Fruit fly (Drosophila melanogaster) whole organism, embryonic: ENCODE results near the gene CG6432.

Experiments
- Bdp1 ChIP-seq: fragments of 200-800 bp; sonication (Bioruptor generic); optimal IDR thresholded peaks from 3 replicates; lab custom pipeline; 2016; ENCODE audit warnings: missing biosample characterization, missing genetic modification characterization
- Bgb ChIP-seq: fragments of 200-800 bp; sonication (Bioruptor generic); IDR thresholded peaks from 2 replicates; pipeline ENCODE4 v1.3.6; 2022; ENCODE audit warnings: missing biosample characterization, missing genetic modification characterization; ENCODE audit not compliant: partially characterized antibody
- BtbVII ChIP-seq: fragments of 200-800 bp; sonication (Bioruptor generic); optimal IDR thresholded peaks from 3 replicates; lab custom pipeline; 2017; ENCODE audit warnings: missing biosample characterization, mild to moderate bottlenecking, missing genetic modification characterization
- CG10654 ChIP-seq: fragments of 200-800 bp; sonication (Bioruptor generic); optimal IDR thresholded peaks from 2 replicates; lab custom pipeline; 2016; ENCODE audit warnings: missing biosample characterization, missing genetic modification characterization
- CG10959 ChIP-seq: fragments of 200-800 bp; sonication (Bioruptor generic); IDR thresholded peaks from 2 replicates; pipeline ENCODE4 v1.3.6; 2022; ENCODE audit warnings: missing biosample characterization, missing genetic modification characterization
- CG11085 ChIP-seq: fragments of 200-800 bp; sonication (Bioruptor generic); IDR thresholded peaks from 2 replicates; pipeline ENCODE4 v1.3.6; 2022; ENCODE audit warnings: missing biosample characterization, missing genetic modification characterization
- CG11723 ChIP-seq: fragments of 200-800 bp; sonication (Bioruptor generic); optimal IDR thresholded peaks from 2 replicates; lab custom pipeline; 2017; ENCODE audit warnings: missing biosample characterization, mild to moderate bottlenecking, missing genetic modification characterization
- CG14050 ChIP-seq: fragments of 200-800 bp; sonication (Bioruptor generic); IDR thresholded peaks from 3 replicates; pipeline ENCODE4 v1.3.6; 2022; ENCODE audit warnings: missing biosample characterization, missing genetic modification characterization
- CG16779 ChIP-seq: fragments of 200-800 bp; sonication (Bioruptor generic); IDR thresholded peaks from 2 replicates; pipeline ENCODE4 v1.3.6; 2022; ENCODE audit warnings: missing biosample characterization, missing genetic modification characterization
- CG16815 ChIP-seq: fragments of 200-800 bp; sonication (Bioruptor generic); optimal IDR thresholded peaks from 3 replicates; lab custom pipeline; 2017; ENCODE audit warnings: missing biosample characterization, mild to moderate bottlenecking, missing genetic modification characterization
- CG17912 ChIP-seq: fragments of 200-800 bp; sonication (Bioruptor generic); optimal IDR thresholded peaks from 2 replicates; lab custom pipeline; 2018; ENCODE audit warnings: missing biosample characterization, mild to moderate bottlenecking, missing genetic modification characterization
- CG18262 ChIP-seq: fragments of 200-800 bp; optimal IDR thresholded peaks from 3 replicates; lab custom pipeline; 2019; ENCODE audit warnings: missing biosample characterization, mild to moderate bottlenecking, missing genetic modification characterization, moderate library complexity
- CG32767 ChIP-seq: fragments of 200-800 bp; sonication (Bioruptor generic); IDR thresholded peaks from 2 replicates; pipeline ENCODE4 v1.3.6; 2022; ENCODE audit warnings: missing biosample characterization, missing genetic modification characterization
- CG34224 ChIP-seq: fragments of 200-800 bp; sonication (Bioruptor generic); IDR thresholded peaks from 3 replicates; pipeline ENCODE4 v1.3.6; 2022; ENCODE audit warnings: missing biosample characterization, missing genetic modification characterization; ENCODE audit not compliant: partially characterized antibody
- CG4360 ChIP-seq: fragments of 200-800 bp; sonication (Bioruptor generic); IDR thresholded peaks from 2 replicates; pipeline ENCODE4 v1.3.6; 2022; ENCODE audit warnings: missing biosample characterization, missing genetic modification characterization
- CG4820 ChIP-seq: fragments of 200-800 bp; sonication (Bioruptor generic); optimal IDR thresholded peaks from 3 replicates; lab custom pipeline; 2016; ENCODE audit warnings: missing biosample characterization, missing genetic modification characterization
- CG6791 ChIP-seq: fragments of 200-800 bp; sonication (Bioruptor generic); IDR thresholded peaks from 3 replicates; pipeline ENCODE4 v1.3.6; 2022; ENCODE audit warnings: missing biosample characterization, missing genetic modification characterization; ENCODE audit not compliant: partially characterized antibody
- CG7928 ChIP-seq: fragments of 200-800 bp; sonication (Bioruptor generic); optimal IDR thresholded peaks from 2 replicates; lab custom pipeline; 2017; ENCODE audit warnings: missing biosample characterization, mild to moderate bottlenecking, missing genetic modification characterization
- CG8765 ChIP-seq: fragments of 200-800 bp; sonication (Bioruptor generic); IDR thresholded peaks from 2 replicates; pipeline ENCODE4 v1.3.6; 2022; ENCODE audit warnings: missing biosample characterization, missing genetic modification characterization
- CTCF ChIP-seq: fragments of 200-800 bp; sonication (Bioruptor generic); optimal IDR thresholded peaks from 2 replicates; lab custom pipeline; 2017; ENCODE audit warnings: missing biosample characterization, mild to moderate bottlenecking, missing genetic modification characterization, moderate library complexity
- CrebB ChIP-seq: fragments of 200-800 bp; sonication (Bioruptor generic); optimal IDR thresholded peaks from 3 replicates; lab custom pipeline; 2018; ENCODE audit warnings: missing biosample characterization, mild to moderate bottlenecking, missing genetic modification characterization
- Dip3 ChIP-seq: fragments of 200-800 bp; sonication (Bioruptor generic); optimal IDR thresholded peaks from 3 replicates; lab custom pipeline; 2016; ENCODE audit warnings: missing biosample characterization, missing genetic modification characterization
- ERR ChIP-seq: fragments of 200-800 bp; sonication (Bioruptor generic); optimal IDR thresholded peaks from 2 replicates; lab custom pipeline; 2016; ENCODE audit warnings: missing biosample characterization, missing genetic modification characterization
- GATAe ChIP-seq: fragments of 200-800 bp; sonication (Bioruptor generic); conservative IDR thresholded peaks from 2 replicates; pipeline ENCODE4 v1.3.6; 2022; ENCODE audit warnings: missing biosample characterization, missing genetic modification characterization
- HmgZ ChIP-seq: fragments of 200-800 bp; sonication (Bioruptor generic); optimal IDR thresholded peaks from 2 replicates; lab custom pipeline; 2018; ENCODE audit warnings: missing biosample characterization, mild to moderate bottlenecking, missing genetic modification characterization
- Mrtf ChIP-seq: fragments of 200-800 bp; sonication (Bioruptor generic); IDR thresholded peaks from 3 replicates; pipeline ENCODE4 v1.3.6; 2022; ENCODE audit warnings: missing biosample characterization, missing genetic modification characterization
- Myb ChIP-seq: fragments of 200-800 bp; sonication (Bioruptor generic); optimal IDR thresholded peaks from 2 replicates; lab custom pipeline; 2016; ENCODE audit warnings: missing biosample characterization, missing genetic modification characterization
- NC2α ChIP-seq: fragments of 200-800 bp; sonication (Bioruptor generic); optimal IDR thresholded peaks from 2 replicates; lab custom pipeline; 2016; ENCODE audit warnings: missing biosample characterization, missing genetic modification characterization
- Nf-YC ChIP-seq: fragments of 200-800 bp; optimal IDR thresholded peaks from 3 replicates; lab custom pipeline; 2019; ENCODE audit warnings: missing biosample characterization, mild to moderate bottlenecking, missing genetic modification characterization, moderate library complexity
- Sox100B ChIP-seq: fragments of 200-800 bp; sonication (Bioruptor generic); optimal IDR thresholded peaks from 3 replicates; lab custom pipeline; 2018; ENCODE audit warnings: missing biosample characterization, mild to moderate bottlenecking, missing genetic modification characterization
- Ssrp ChIP-seq: fragments of 200-800 bp; sonication (Bioruptor generic); optimal IDR thresholded peaks from 2 replicates; lab custom pipeline; 2018; ENCODE audit warnings: missing biosample characterization, mild to moderate bottlenecking, missing genetic modification characterization, moderate library complexity
- Vsx1 ChIP-seq: fragments of 200-800 bp; sonication (Bioruptor generic); optimal IDR thresholded peaks from 2 replicates; lab custom pipeline; 2017; ENCODE audit warnings: missing biosample characterization, mild to moderate bottlenecking, missing genetic modification characterization, missing genetic modification reagents
- YL-1 ChIP-seq: fragments of 200-800 bp; sonication (Bioruptor generic); optimal IDR thresholded peaks from 3 replicates; lab custom pipeline; 2017; ENCODE audit warnings: missing biosample characterization, mild to moderate bottlenecking, missing genetic modification characterization
- bigmax ChIP-seq: fragments of 200-800 bp; sonication (Bioruptor generic); optimal IDR thresholded peaks from 2 replicates; lab custom pipeline; 2018; ENCODE audit warnings: missing biosample characterization, mild to moderate bottlenecking, missing genetic modification characterization
- chif ChIP-seq, 2 experiments: fragments of 200-800 bp; sonication (Bioruptor generic); optimal IDR thresholded peaks; 3 replicates each; lab custom pipeline; 2016; ENCODE audit warnings: missing biosample characterization in 2 of 2, missing genetic modification characterization in 2 of 2
- corto ChIP-seq: fragments of 200-800 bp; sonication (Bioruptor generic); optimal IDR thresholded peaks from 2 replicates; lab custom pipeline; 2016; ENCODE audit warnings: missing biosample characterization, mild to moderate bottlenecking, missing genetic modification characterization, moderate library complexity
- da ChIP-seq: fragments of 200-800 bp; sonication (Bioruptor generic); optimal IDR thresholded peaks from 2 replicates; lab custom pipeline; 2016; ENCODE audit warnings: missing biosample characterization, missing genetic modification characterization
- danr ChIP-seq: fragments of 200-800 bp; sonication (Bioruptor generic); IDR thresholded peaks from 2 replicates; pipeline ENCODE4 v1.3.6; 2022; ENCODE audit warnings: missing biosample characterization, missing genetic modification characterization
- ewg ChIP-seq: fragments of 200-800 bp; sonication (Bioruptor generic); optimal IDR thresholded peaks from 3 replicates; lab custom pipeline; 2017; ENCODE audit warnings: mild to moderate bottlenecking, missing biosample characterization, missing genetic modification reagents, missing genetic modification characterization
- gem ChIP-seq: fragments of 200-800 bp; sonication (Bioruptor generic); optimal IDR thresholded peaks from 2 replicates; lab custom pipeline; 2019; ENCODE audit warnings: missing biosample characterization, mild to moderate bottlenecking, missing genetic modification characterization, moderate library complexity
- kah ChIP-seq: fragments of 200-800 bp; sonication (Bioruptor generic); optimal IDR thresholded peaks from 2 replicates; lab custom pipeline; 2018; ENCODE audit warnings: missing biosample characterization, mild to moderate bottlenecking, missing genetic modification characterization
- kni ChIP-seq: fragments of 200-800 bp; sonication (Bioruptor generic); optimal IDR thresholded peaks from 3 replicates; lab custom pipeline; 2017; ENCODE audit warnings: mild to moderate bottlenecking, missing biosample characterization, missing genetic modification reagents, missing genetic modification characterization
- maf-S ChIP-seq: fragments of 200-800 bp; sonication (Bioruptor generic); optimal IDR thresholded peaks from 2 replicates; lab custom pipeline; 2016; ENCODE audit warnings: missing biosample characterization, missing genetic modification characterization
- peb ChIP-seq: fragments of 200-800 bp; sonication (Bioruptor generic); IDR thresholded peaks from 2 replicates; pipeline ENCODE4 v1.3.6; 2022; ENCODE audit warnings: missing biosample characterization, missing genetic modification characterization
- pho ChIP-seq: fragments of 200-800 bp; sonication (Bioruptor generic); optimal IDR thresholded peaks from 2 replicates; lab custom pipeline; 2016; ENCODE audit warnings: missing biosample characterization, missing genetic modification characterization
- pros ChIP-seq: fragments of 200-800 bp; sonication (Bioruptor generic); optimal IDR thresholded peaks from 3 replicates; lab custom pipeline; 2019; ENCODE audit warnings: missing biosample characterization, mild to moderate bottlenecking, missing genetic modification characterization, moderate library complexity
- sc ChIP-seq, 3 experiments: fragments of >200 bp in 2 of 3; fragments of 200-800 bp in 1 of 3; sonication (Bioruptor generic) in 1 of 3; optimal IDR thresholded peaks; 2 replicates in 2 of 3; 3 replicates in 1 of 3; lab custom pipeline; 2017; ENCODE audit warnings: mild to moderate bottlenecking in 1 of 3, missing biosample characterization in 1 of 3, missing genetic modification characterization in 1 of 3, missing genetic modification reagents in 1 of 3
- tx ChIP-seq: fragments of 200-800 bp; sonication (Bioruptor generic); optimal IDR thresholded peaks from 2 replicates; lab custom pipeline; 2016; ENCODE audit warnings: missing biosample characterization, missing genetic modification characterization
- wdn ChIP-seq: fragments of 200-800 bp; sonication (Bioruptor generic); IDR thresholded peaks from 2 replicates; pipeline ENCODE4 v1.3.6; 2022; ENCODE audit warnings: missing biosample characterization, missing genetic modification characterization

The CG6432 gene

DNA sequence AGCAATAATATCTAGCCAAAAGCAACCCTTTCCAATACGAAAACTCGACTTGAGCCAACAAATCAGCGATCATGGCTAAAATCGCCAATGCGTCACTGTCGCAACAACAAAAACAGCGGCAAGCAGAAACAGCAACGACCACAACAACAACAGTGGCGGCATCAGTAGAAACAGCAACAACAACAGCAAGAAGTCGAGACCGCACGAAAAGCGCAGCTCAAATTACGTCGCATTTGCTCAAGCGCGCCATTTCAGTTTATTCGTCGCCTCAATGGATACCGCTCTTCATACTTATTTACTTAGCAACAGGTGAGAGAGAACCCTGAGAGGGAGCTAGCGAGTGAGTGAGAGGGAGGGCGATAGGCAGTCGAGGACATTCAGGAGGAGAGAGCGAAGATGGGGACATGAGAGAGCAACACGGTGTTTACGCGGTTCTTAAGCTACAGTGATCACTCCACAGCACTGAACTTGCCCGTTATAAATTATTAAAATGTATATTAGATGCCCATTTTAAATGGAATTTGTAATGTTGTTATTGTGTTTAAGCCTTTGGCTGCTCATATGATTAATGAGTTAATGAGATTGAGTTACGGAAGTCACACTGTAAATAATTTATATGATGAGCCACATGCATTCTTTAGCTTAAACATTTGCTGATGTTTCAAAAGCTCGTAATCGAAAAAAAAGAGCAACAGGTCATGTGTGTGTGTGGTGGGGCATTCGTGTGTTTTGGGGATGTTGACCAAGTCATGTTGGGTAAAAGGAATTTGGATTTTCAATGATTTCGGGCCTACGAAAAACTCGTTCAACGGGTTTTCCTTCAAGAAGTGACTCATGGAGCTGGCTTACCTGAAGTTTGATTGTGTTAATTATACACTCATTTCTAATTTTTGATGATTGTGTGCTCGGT lies 40.9 kb upstream of the CG6432 start (continued):
- no peak for TF ChIP-seq CG10654 (GFP tag; lab: Kevin White, UChicago)
- TF ChIP-seq CG17912 (GFP tag; lab: Kevin White, UChicago) = no peak
- TF ChIP-seq Bgb (GFP tag; lab: Robert Waterston, UW) = no peak
- peak; percentile 82 for TF ChIP-seq wdn
- peak; percentile 37; the same call in 1 of the 2 replicates for TF ChIP-seq peb (GFP tag; lab: Robert Waterston, UW)
- peak; percentile 65 for TF ChIP-seq CrebB
- peak; percentile 78 for TF ChIP-seq CG16815 (GFP tag; lab: Kevin White, UChicago)
- peak; percentile 30 for TF ChIP-seq Myb (GFP tag; lab: Kevin White, UChicago)
- TF ChIP-seq Ssrp (tag; lab: Kevin White, UChicago) = peak; percentile 71
- TF ChIP-seq Mrtf = peak; percentile 79
- TF ChIP-seq CG14050 (GFP tag; lab: Robert Waterston, UW) = peak; percentile 67
- peak; percentile 69 for TF ChIP-seq BtbVII (GFP tag; lab: Kevin White, UChicago)
- peak; percentile 80 for TF ChIP-seq Dip3 (GFP tag; lab: Kevin White, UChicago)
- TF ChIP-seq tx = peak; percentile 42
- TF ChIP-seq ERR (GFP tag; lab: Kevin White, UChicago) = peak; percentile 49
- peak; percentile 72 for TF ChIP-seq CG32767 (GFP tag; lab: Robert Waterston, UW)
- peak; percentile 49 for TF ChIP-seq Sox100B (GFP tag; lab: Kevin White, UChicago)
- peak; percentile 52 for TF ChIP-seq ewg (GFP tag; lab: Kevin White, UChicago)
- TF ChIP-seq pros = no peak
- TF ChIP-seq kah (GFP tag; lab: Kevin White, UChicago) = peak; percentile 44
- TF ChIP-seq maf-S = peak; percentile 74
- peak; percentile 52 for TF ChIP-seq Bdp1
- TF ChIP-seq CG11723 (GFP tag; lab: Kevin White, UChicago) = peak; percentile 58
- TF ChIP-seq CG6791 (GFP tag; lab: Robert Waterston, UW) = no peak
- TF ChIP-seq CG34224 (GFP tag; lab: Robert Waterston, UW) = no peak
- TF ChIP-seq CG4360 (GFP tag; lab: Robert Waterston, UW) = peak; percentile 94
- TF ChIP-seq gem (tag; lab: Kevin White, UChicago) = peak; percentile 87
- peak; percentile 30 to 82 for TF ChIP-seq chif (GFP tag; optimal IDR thresholded peaks at IDR 0.05; lab: Kevin White, UChicago)
- peak; percentile 70 for TF ChIP-seq Vsx1
- TF ChIP-seq CG18262 (tag; lab: Kevin White, UChicago) = peak; percentile 81
- TF ChIP-seq YL-1 (GFP tag; lab: Kevin White, UChicago) = no peak
- TF ChIP-seq danr (GFP tag; lab: Robert Waterston, UW) = peak; percentile 71
- TF ChIP-seq NC2α (GFP tag; lab: Kevin White, UChicago) = peak; percentile 34
- peak; percentile 79 for TF ChIP-seq CG8765 (GFP tag; lab: Robert Waterston, UW)
- peak; percentile 97 for TF ChIP-seq corto (GFP tag; lab: Kevin White, UChicago)
- peak; percentile 70 for TF ChIP-seq CG11085 (GFP tag; lab: Robert Waterston, UW)
- peak; percentile 83 for TF ChIP-seq CG10959
- no peak for TF ChIP-seq sc (optimal IDR thresholded peaks at IDR 0.05; lab: Kevin White, UChicago)
- TF ChIP-seq sc (GFP tag; optimal IDR thresholded peaks at IDR 0.05; lab: Kevin White, UChicago) = peak; percentile 22
- no peak for TF ChIP-seq bigmax
- TF ChIP-seq pho = peak; percentile 59
- TF ChIP-seq CG4820 = peak; percentile 77
- peak; percentile 38 for TF ChIP-seq kni (GFP tag; lab: Kevin White, UChicago)
- no peak for TF ChIP-seq CG7928
- TF ChIP-seq Nf-YC (tag; lab: Kevin White, UChicago) = peak; percentile 21
- peak; percentile 75; the same call in 1 of the 2 replicates for TF ChIP-seq CG16779 (GFP tag; lab: Robert Waterston, UW)
- no peak for TF ChIP-seq da
- TF ChIP-seq GATAe (GFP tag; lab: Robert Waterston, UW) = peak; percentile 41; the same call in 1 of the 2 replicates
- peak; percentile 59 for TF ChIP-seq HmgZ
- TF ChIP-seq CTCF (GFP tag; lab: Kevin White, UChicago) = no peak
